Worm (Caenorhabditis elegans): Measurements from ENCODE around the gene unc-84.

DNA sequence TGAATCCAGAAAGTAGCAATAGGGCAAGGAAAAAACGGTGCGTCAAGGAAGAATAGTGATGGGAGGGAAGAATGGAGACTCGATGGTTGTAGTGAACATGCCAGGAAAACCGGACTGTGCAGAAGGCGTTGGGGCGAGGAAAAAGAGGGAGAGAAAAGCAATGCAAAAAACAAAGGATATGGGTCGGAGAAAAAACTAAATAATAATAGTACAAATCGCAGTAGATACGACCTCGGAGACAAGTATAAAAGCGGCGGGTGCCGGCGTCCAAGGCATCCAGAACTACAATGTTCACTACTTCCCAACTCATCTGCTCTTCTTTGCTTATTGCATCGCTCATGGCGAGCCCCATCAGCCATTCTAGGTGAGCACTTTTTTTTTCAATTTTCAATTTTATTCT lies 47.8 kb upstream of the unc-84 start, which contains the start of gene R01E6.5:
- TF ChIP-seq nfya-1 (tag; optimal IDR thresholded peaks at IDR 0.05; ENCODE audit: insufficient read depth) (no peak), egl-27 (tag; optimal IDR thresholded peaks at IDR 0.05) (no peak), lsy-12 (tag; optimal IDR thresholded peaks at IDR 0.05) (no peak), tbx-2 (tag; optimal IDR thresholded peaks at IDR 0.05) (no peak), nhr-12 (tag; optimal IDR thresholded peaks at IDR 0.05) (no peak), unc-62 (GFP tag; optimal IDR thresholded peaks at IDR 0.05) (no peak), nhr-76 (tag; optimal IDR thresholded peaks at IDR 0.05) (no peak), ceh-16 (tag; optimal IDR thresholded peaks at IDR 0.05) (no peak), nhr-28 (tag; optimal IDR thresholded peaks at IDR 0.05) (no peak), aly-2 (tag; optimal IDR thresholded peaks at IDR 0.05) (no peak), ceh-9 (tag; optimal IDR thresholded peaks at IDR 0.05) (no peak)

Measured in whole organism, L3 larva.